Worm (Caenorhabditis elegans) whole organism, young adult: Measurements from ENCODE around the gene nhr-167.
A peak's percentile ranks its signal among the peaks of the same experiment; 100 is the strongest.

Experiments
- B0019.2 ChIP-seq: fragments of 200-800 bp; sonication (Bioruptor generic); conservative IDR thresholded peaks from 2 replicates; pipeline ENCODE4 v1.3.6; 2022; ENCODE audit warnings: missing genetic modification reagents, missing genetic modification characterization, missing compliant biosample characterization
- B0261.1 ChIP-seq: sonication (generic microtip); optimal IDR thresholded peaks from 2 replicates; lab custom pipeline; 2016; ENCODE audit warnings: mild to moderate bottlenecking, missing genetic modification characterization, moderate library complexity, missing compliant biosample characterization
- F33H1.4 ChIP-seq: fragments of 200-800 bp; sonication (Bioruptor generic); IDR thresholded peaks from 2 replicates; pipeline ENCODE4 v1.3.6; 2022; ENCODE audit warnings: missing genetic modification reagents, missing genetic modification characterization, missing compliant biosample characterization
- F37B4.10 ChIP-seq: fragments of 200-800 bp; sonication (Bioruptor generic); IDR thresholded peaks from 2 replicates; pipeline ENCODE4 v1.3.6; 2022; ENCODE audit warnings: missing genetic modification characterization, missing compliant biosample characterization
- F55B11.4 ChIP-seq: sonication (generic microtip); optimal IDR thresholded peaks from 2 replicates; lab custom pipeline; 2016; ENCODE audit warnings: missing compliant biosample characterization, missing genetic modification characterization, borderline replicate concordance; ENCODE audit not compliant: insufficient read depth
- F57A8.1 ChIP-seq: fragments of 200-800 bp; sonication (Bioruptor generic); optimal IDR thresholded peaks from 2 replicates; lab custom pipeline; 2018; ENCODE audit warnings: mild to moderate bottlenecking, missing genetic modification characterization, moderate library complexity, missing compliant biosample characterization
- K12H6.12 ChIP-seq: fragments of 200-800 bp; sonication (Bioruptor generic); optimal IDR thresholded peaks from 2 replicates; lab custom pipeline; 2018; ENCODE audit warnings: mild to moderate bottlenecking, missing genetic modification characterization, missing compliant biosample characterization
- T07F8.4 ChIP-seq: sonication (generic microtip); optimal IDR thresholded peaks from 2 replicates; lab custom pipeline; 2016; ENCODE audit warnings: mild to moderate bottlenecking, missing genetic modification characterization, moderate library complexity, missing compliant biosample characterization
- T26A5.8 ChIP-seq: sonication (generic microtip); optimal IDR thresholded peaks from 2 replicates; lab custom pipeline; 2016; ENCODE audit warnings: missing genetic modification characterization, missing compliant biosample characterization
- Y53G8AR.9 ChIP-seq: fragments of 200-800 bp; sonication (Bioruptor generic); conservative IDR thresholded peaks from 2 replicates; pipeline ENCODE4 v1.3.6; 2022; ENCODE audit warnings: missing genetic modification reagents, missing genetic modification characterization, missing compliant biosample characterization
- aptf-3 ChIP-seq: fragments of 200-800 bp; sonication (Bioruptor generic); IDR thresholded peaks from 2 replicates; pipeline ENCODE4 v1.3.6; 2022; ENCODE audit warnings: missing genetic modification characterization, missing compliant biosample characterization
- bed-1 ChIP-seq: fragments of 200-800 bp; sonication (Bioruptor generic); IDR thresholded peaks from 2 replicates; pipeline ENCODE4 v1.3.6; 2022; ENCODE audit warnings: missing genetic modification reagents, missing genetic modification characterization, missing compliant biosample characterization
- cebp-2 ChIP-seq: fragments of 200-800 bp; sonication (Bioruptor generic); IDR thresholded peaks from 2 replicates; pipeline ENCODE4 v1.3.6; 2022; ENCODE audit warnings: missing genetic modification characterization, missing compliant biosample characterization
- ceh-100 ChIP-seq: fragments of 200-800 bp; sonication (Bioruptor generic); IDR thresholded peaks from 2 replicates; pipeline ENCODE4 v1.3.6; 2022; ENCODE audit warnings: missing genetic modification reagents, missing genetic modification characterization, missing compliant biosample characterization
- ceh-58 ChIP-seq: fragments of 200-800 bp; sonication (Bioruptor generic); IDR thresholded peaks from 2 replicates; pipeline ENCODE4 v1.3.6; 2022; ENCODE audit warnings: missing genetic modification characterization, missing compliant biosample characterization
- ceh-91 ChIP-seq: fragments of 200-800 bp; sonication (Bioruptor generic); IDR thresholded peaks from 2 replicates; pipeline ENCODE4 v1.3.6; 2022; ENCODE audit warnings: missing genetic modification reagents, missing genetic modification characterization, missing compliant biosample characterization
- chd-7 ChIP-seq: sonication (generic microtip); optimal IDR thresholded peaks from 2 replicates; lab custom pipeline; 2016; ENCODE audit warnings: mild to moderate bottlenecking, missing genetic modification characterization, moderate library complexity, missing compliant biosample characterization
- egl-18 ChIP-seq: fragments of 200-800 bp; sonication (Bioruptor generic); IDR thresholded peaks from 2 replicates; pipeline ENCODE4 v1.3.6; 2022; ENCODE audit warnings: missing genetic modification reagents, missing genetic modification characterization, missing compliant biosample characterization
- egl-44 ChIP-seq: fragments of 200-800 bp; sonication (Bioruptor generic); IDR thresholded peaks from 2 replicates; pipeline ENCODE4 v1.3.6; 2022; ENCODE audit warnings: missing genetic modification reagents, missing genetic modification characterization, missing compliant biosample characterization
- ekl-4 ChIP-seq: fragments of 200-800 bp; sonication (Bioruptor generic); IDR thresholded peaks from 2 replicates; pipeline ENCODE4 v1.3.6; 2022; ENCODE audit warnings: missing genetic modification reagents, missing genetic modification characterization, missing compliant biosample characterization
- ets-4 ChIP-seq: fragments of 200-800 bp; sonication (Bioruptor generic); optimal IDR thresholded peaks from 2 replicates; lab custom pipeline; 2018; ENCODE audit warnings: mild to moderate bottlenecking, missing genetic modification characterization, missing compliant biosample characterization
- gei-17 ChIP-seq: fragments of 200-800 bp; sonication (Bioruptor generic); optimal IDR thresholded peaks from 2 replicates; lab custom pipeline; 2018; ENCODE audit warnings: mild to moderate bottlenecking, missing genetic modification characterization, missing compliant biosample characterization
- him-1 ChIP-seq: sonication (generic microtip); optimal IDR thresholded peaks from 2 replicates; lab custom pipeline; 2016; ENCODE audit warnings: missing genotype, missing genetic modification reagents, missing genetic modification characterization, missing compliant biosample characterization
- hmg-20 ChIP-seq: fragments of 200-800 bp; sonication (Bioruptor generic); IDR thresholded peaks from 2 replicates; pipeline ENCODE4 v1.3.6; 2022; ENCODE audit warnings: missing genetic modification reagents, missing genetic modification characterization, missing compliant biosample characterization
- hrde-1 ChIP-seq: sonication (generic microtip); optimal IDR thresholded peaks from 2 replicates; lab custom pipeline; 2016; ENCODE audit warnings: missing genetic modification characterization, mild to moderate bottlenecking, missing compliant biosample characterization, moderate library complexity, missing genotype, missing genetic modification reagents, borderline replicate concordance
- lag-1 ChIP-seq: fragments of 200-800 bp; sonication (Bioruptor generic); IDR thresholded peaks from 2 replicates; pipeline ENCODE4 v1.3.6; 2022; ENCODE audit warnings: missing genetic modification reagents, missing genetic modification characterization, missing compliant biosample characterization
- let-526 ChIP-seq: fragments of 200-800 bp; sonication (Bioruptor generic); IDR thresholded peaks from 2 replicates; pipeline ENCODE4 v1.3.6; 2022; ENCODE audit warnings: missing genetic modification reagents, missing genetic modification characterization, missing compliant biosample characterization
- let-607 ChIP-seq, 2 experiments: fragments of 200-800 bp in 1 of 2; sonication (Bioruptor generic) in 1 of 2; sonication (generic microtip) in 1 of 2; optimal IDR thresholded peaks; 2 replicates each; lab custom pipeline; 2016 to 2018; ENCODE audit warnings: mild to moderate bottlenecking in 2 of 2, missing compliant biosample characterization in 2 of 2, missing genetic modification characterization in 2 of 2, moderate library complexity in 2 of 2, missing genotype in 1 of 2
- lin-35 ChIP-seq, 3 experiments: fragments of 150-350 bp in 2 of 3; sonication (generic microtip) in 1 of 3; optimal IDR thresholded peaks; 2 replicates each; lab custom pipeline; 2014 to 2018; ENCODE audit warnings: missing biosample characterization in 3 of 3, missing genetic modification characterization in 3 of 3, missing genetic modification reagents in 3 of 3
- lir-1 ChIP-seq: fragments of 200-800 bp; sonication (Bioruptor generic); conservative IDR thresholded peaks from 2 replicates; pipeline ENCODE4 v1.3.6; 2022; ENCODE audit warnings: missing genetic modification reagents, missing genetic modification characterization, missing compliant biosample characterization
- lsy-27 ChIP-seq: sonication (generic microtip); optimal IDR thresholded peaks from 2 replicates; lab custom pipeline; 2017; ENCODE audit warnings: missing genetic modification characterization, mild to moderate bottlenecking, missing compliant biosample characterization, antibody characterized with exemption, missing genotype, borderline replicate concordance; ENCODE audit not compliant: insufficient read depth
- mes-4 ChIP-seq: sonication (generic microtip); optimal IDR thresholded peaks from 2 replicates; lab custom pipeline; 2016; ENCODE audit warnings: missing genotype, missing genetic modification characterization, missing compliant biosample characterization
- nfya-1 ChIP-seq: sonication (generic microtip); optimal IDR thresholded peaks from 2 replicates; lab custom pipeline; 2017; ENCODE audit warnings: antibody characterized with exemption, missing compliant biosample characterization, missing genetic modification characterization, borderline replicate concordance; ENCODE audit not compliant: insufficient read depth
- nhr-120 ChIP-seq: fragments of 200-800 bp; sonication (Bioruptor generic); IDR thresholded peaks from 2 replicates; pipeline ENCODE4 v1.3.6; 2022; ENCODE audit warnings: missing genetic modification characterization, missing compliant biosample characterization
- rcor-1 ChIP-seq: fragments of 200-800 bp; sonication (Bioruptor generic); IDR thresholded peaks from 2 replicates; pipeline ENCODE4 v1.3.6; 2022; ENCODE audit warnings: missing genetic modification reagents, missing genetic modification characterization, missing compliant biosample characterization
- sdz-38 ChIP-seq: sonication (generic microtip); optimal IDR thresholded peaks from 2 replicates; lab custom pipeline; 2016; ENCODE audit warnings: missing genotype, missing genetic modification characterization, missing compliant biosample characterization
- snpc-1.1 ChIP-seq: sonication (generic microtip); optimal IDR thresholded peaks from 2 replicates; lab custom pipeline; 2017; ENCODE audit warnings: missing genetic modification characterization, mild to moderate bottlenecking, missing compliant biosample characterization, antibody characterized with exemption, moderate library complexity, missing genotype, missing genetic modification reagents; ENCODE audit not compliant: insufficient read depth
- snpc-1.3 ChIP-seq: sonication (generic microtip); optimal IDR thresholded peaks from 2 replicates; lab custom pipeline; 2017; ENCODE audit warnings: missing genetic modification characterization, mild to moderate bottlenecking, missing compliant biosample characterization, antibody characterized with exemption, moderate library complexity, missing genotype, missing genetic modification reagents; ENCODE audit not compliant: insufficient read depth
- somi-1 ChIP-seq: fragments of 200-800 bp; sonication (Bioruptor generic); optimal IDR thresholded peaks from 2 replicates; lab custom pipeline; 2018; ENCODE audit warnings: mild to moderate bottlenecking, missing genetic modification characterization, missing compliant biosample characterization
- tbp1 ChIP-seq: fragments of 200-800 bp; sonication (Bioruptor generic); optimal IDR thresholded peaks from 2 replicates; lab custom pipeline; 2018; ENCODE audit warnings: mild to moderate bottlenecking, missing genetic modification characterization, missing compliant biosample characterization
- tbx-9 ChIP-seq: sonication (generic microtip); optimal IDR thresholded peaks from 2 replicates; lab custom pipeline; 2016; ENCODE audit warnings: borderline replicate concordance, missing genetic modification characterization, inconsistent platforms, missing compliant biosample characterization
- unc-130 ChIP-seq: sonication (generic microtip); optimal IDR thresholded peaks from 2 replicates; lab custom pipeline; 2016; ENCODE audit warnings: missing genetic modification reagents, missing genetic modification characterization, missing compliant biosample characterization
- xnd-1 ChIP-seq: sonication (generic microtip); optimal IDR thresholded peaks from 2 replicates; lab custom pipeline; 2016; ENCODE audit warnings: missing genotype, missing genetic modification reagents, missing genetic modification characterization, missing compliant biosample characterization
- zfh-2 ChIP-seq: fragments of 200-800 bp; sonication (Bioruptor generic); conservative IDR thresholded peaks from 2 replicates; pipeline ENCODE4 v1.3.6; 2022; ENCODE audit warnings: missing genetic modification reagents, missing genetic modification characterization, missing compliant biosample characterization
- ztf-22 ChIP-seq: fragments of 200-800 bp; sonication (Bioruptor generic); optimal IDR thresholded peaks from 2 replicates; lab custom pipeline; 2018; ENCODE audit warnings: mild to moderate bottlenecking, missing genetic modification characterization, moderate library complexity, missing compliant biosample characterization
- ztf-25 ChIP-seq: fragments of 200-800 bp; sonication (Bioruptor generic); IDR thresholded peaks from 2 replicates; pipeline ENCODE4 v1.3.6; 2022; ENCODE audit warnings: missing genetic modification reagents, missing genetic modification characterization, missing compliant biosample characterization

nhr-167 gene

DNA sequence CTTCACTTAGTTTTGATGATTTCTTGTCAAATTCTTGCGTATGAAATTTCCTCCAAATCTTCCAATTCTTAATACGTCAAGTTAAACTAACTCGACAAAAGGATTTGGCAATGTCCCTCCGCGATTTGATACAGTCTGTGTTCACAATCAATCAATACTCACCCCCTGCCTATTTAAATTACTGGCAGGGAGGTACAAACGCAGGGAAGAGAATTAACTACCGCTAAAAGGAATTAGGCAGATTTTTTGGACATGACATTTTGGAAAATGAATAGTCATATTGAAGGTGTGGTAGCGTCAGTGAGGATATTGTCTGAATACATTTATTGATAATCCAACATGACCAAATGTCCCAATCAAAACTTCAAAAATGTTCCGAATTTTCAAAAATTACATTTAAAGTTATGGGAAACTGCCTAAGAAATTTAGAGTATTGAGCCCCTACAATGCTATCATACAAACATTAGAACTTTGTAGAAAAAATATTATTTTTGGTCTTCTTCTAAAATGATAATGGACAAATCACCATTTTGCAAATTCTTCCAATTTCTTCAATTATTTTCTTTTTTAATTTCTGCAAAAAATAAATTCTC, 44.4 kb downstream of the nhr-167 start (continued):
- TF ChIP-seq tbx-9 (no peak), zfh-2 (GFP tag; lab: Robert Waterston, UW) (no peak), egl-44 (GFP tag; lab: Robert Waterston, UW) (peak; percentile 89), F55B11.4 (tag; lab: Kevin White, UChicago) (no peak), lag-1 (GFP tag; lab: Robert Waterston, UW) (peak; percentile 95), nhr-120 (GFP tag; lab: Robert Waterston, UW) (peak; percentile 92), lin-35 (GFP tag; optimal IDR thresholded peaks at IDR 0.05; lab: Kevin White, UChicago) (peak in 2 of 3 experiments; percentile 89 to 98), egl-18 (GFP tag; lab: Robert Waterston, UW) (peak; percentile 95), ets-4 (GFP tag; lab: Kevin White, UChicago) (peak; percentile 93), B0261.1 (tag; lab: Kevin White, UChicago) (peak; percentile 65), unc-130 (GFP tag; lab: Kevin White, UChicago) (peak; percentile 22), hmg-20 (peak; percentile 93), bed-1 (GFP tag; lab: Robert Waterston, UW) (peak; percentile 90; the same call in 1 of the 2 replicates), mes-4 (tag; lab: Kevin White, UChicago) (no peak), hrde-1 (tag; lab: Kevin White, UChicago) (no peak), chd-7 (peak; percentile 97), nfya-1 (tag; lab: Kevin White, UChicago) (no peak), lsy-27 (no peak), ekl-4 (GFP tag; lab: Robert Waterston, UW) (peak; percentile 91), F57A8.1 (GFP tag; lab: Kevin White, UChicago) (peak; percentile 59), xnd-1 (no peak), Y53G8AR.9 (GFP tag; lab: Robert Waterston, UW) (peak; percentile 97), tbp1 (GFP tag; lab: Kevin White, UChicago) (peak; percentile 80), ztf-25 (GFP tag; lab: Robert Waterston, UW) (no peak), T26A5.8 (tag; lab: Kevin White, UChicago) (no peak), ceh-58 (GFP tag; lab: Robert Waterston, UW) (no peak), F33H1.4 (no peak; the same call in none of the 2 replicates), ceh-91 (GFP tag; lab: Robert Waterston, UW) (peak; percentile 18; the same call in 1 of the 2 replicates), T07F8.4 (tag; lab: Kevin White, UChicago) (peak; percentile 80), gei-17 (GFP tag; lab: Kevin White, UChicago) (peak; percentile 98), ztf-22 (GFP tag; lab: Kevin White, UChicago) (peak; percentile 78), aptf-3 (GFP tag; lab: Robert Waterston, UW) (no peak), K12H6.12 (peak; percentile 94), snpc-1.3 (peak; percentile 24), let-607 (tag; optimal IDR thresholded peaks at IDR 0.05; lab: Kevin White, UChicago) (peak; percentile 55 to 93), ceh-100 (GFP tag; lab: Robert Waterston, UW) (peak; percentile 70; the same call in 1 of the 2 replicates), him-1 (tag; lab: Kevin White, UChicago) (no peak), let-526 (peak; percentile 78; the same call in 1 of the 2 replicates), sdz-38 (tag; lab: Kevin White, UChicago) (no peak), B0019.2 (GFP tag; lab: Robert Waterston, UW) (no peak), snpc-1.1 (tag; lab: Kevin White, UChicago) (no peak), cebp-2 (GFP tag; lab: Robert Waterston, UW) (peak; percentile 95; the same call in 1 of the 2 replicates), somi-1 (GFP tag; lab: Kevin White, UChicago) (peak; percentile 98), lir-1 (GFP tag; lab: Robert Waterston, UW) (peak; percentile 94), rcor-1 (GFP tag; lab: Robert Waterston, UW) (peak; percentile 97), F37B4.10 (GFP tag; lab: Robert Waterston, UW) (0 out of 2 replicates have a peak, but pooled peaks have one; percentile 94)
